Fruit fly (Drosophila melanogaster): ENCODE measurements around the gene CG1958.

dm6 chrX:7293874-7294559, 27.3 kb downstream of the CG1958 start:
- TF ChIP-seq CG8478 (optimal IDR thresholded peaks at IDR 0.05) (no peak), CTCF (optimal IDR thresholded peaks at IDR 0.05) (no peak)

Measured in S2 (cell line).